Fruit fly (Drosophila melanogaster): Measurements from ENCODE around the gene Mst87F.

Gene Mst87F

dm6 chr3R:13815022-13815440 is 12.8 kb downstream of the Mst87F start (continued):
- TF ChIP-seq CG1602 (GFP tag; optimal IDR thresholded peaks at IDR 0.05) (no peak), CG14860 (GFP tag; IDR thresholded peaks at IDR 0.05; ENCODE audit: partially characterized antibody) (no peak), CG11696 (GFP tag; IDR thresholded peaks at IDR 0.05) (no peak), maf-S (GFP tag; optimal IDR thresholded peaks at IDR 0.05) (no peak), CkIIα-i1 (GFP tag; IDR thresholded peaks at IDR 0.05) (no peak), HLH3B (GFP tag; IDR thresholded peaks at IDR 0.05) (no peak), Neu2 (GFP tag; optimal IDR thresholded peaks at IDR 0.05; ENCODE audit: borderline replicate concordance) (no peak), Hmx (GFP tag; optimal IDR thresholded peaks at IDR 0.05) (no peak), chn (GFP tag; optimal IDR thresholded peaks at IDR 0.05) (no peak), Six4 (GFP tag; optimal IDR thresholded peaks at IDR 0.05) (no peak), Atf-2 (GFP tag; optimal IDR thresholded peaks at IDR 0.05) (no peak), CG4360 (GFP tag; IDR thresholded peaks at IDR 0.05) (no peak), cas (GFP tag; IDR thresholded peaks at IDR 0.05) (no peak), Fer2 (tag; optimal IDR thresholded peaks at IDR 0.05) (no peak), yki (optimal IDR thresholded peaks at IDR 0.05) (peak; percentile 76), CG11695 (GFP tag; IDR thresholded peaks at IDR 0.05) (no peak), CG12155 (GFP tag; optimal IDR thresholded peaks at IDR 0.05) (no peak), CG1832 (GFP tag; optimal IDR thresholded peaks at IDR 0.05) (no peak), dysf (GFP tag; IDR thresholded peaks at IDR 0.05) (no peak), Fer1 (GFP tag; optimal IDR thresholded peaks at IDR 0.05) (no peak), gce (GFP tag; IDR thresholded peaks at IDR 0.05) (peak; percentile 25; the same call in 1 of the 3 replicates), Nf-YA (GFP tag; IDR thresholded peaks at IDR 0.05) (no peak), Usf (GFP tag; optimal IDR thresholded peaks at IDR 0.05) (no peak), CG13287 (GFP tag; IDR thresholded peaks at IDR 0.05; ENCODE audit: partially characterized antibody) (peak; percentile 15; the same call in 1 of the 2 replicates), Xbp1 (GFP tag; optimal IDR thresholded peaks at IDR 0.05) (no peak), Eip74EF (GFP tag; optimal IDR thresholded peaks at IDR 0.05) (peak in 1 of 2 experiments; percentile 33), zfh2 (GFP tag; optimal IDR thresholded peaks at IDR 0.05) (no peak), CG12299 (tag; optimal IDR thresholded peaks at IDR 0.05) (no peak), Camta (GFP tag; optimal IDR thresholded peaks at IDR 0.05) (no peak), Hand (GFP tag; optimal IDR thresholded peaks at IDR 0.05) (no peak), Atf6 (GFP tag; IDR thresholded peaks at IDR 0.05) (0 out of 2 replicates have a peak, but pooled peaks have one; percentile 9), CG17829 (tag; optimal IDR thresholded peaks at IDR 0.05) (no peak), MTF-1 (GFP tag; optimal IDR thresholded peaks at IDR 0.05; ENCODE audit: borderline replicate concordance) (no peak), CG6689 (GFP tag; IDR thresholded peaks at IDR 0.05) (no peak), D (optimal IDR thresholded peaks at IDR 0.05) (no peak), D (GFP tag; optimal IDR thresholded peaks at IDR 0.05) (no peak), nerfin-1 (tag; optimal IDR thresholded peaks at IDR 0.05) (no peak), Chrac-16 (GFP tag; optimal IDR thresholded peaks at IDR 0.05) (no peak), CG32532 (GFP tag; IDR thresholded peaks at IDR 0.05) (peak; percentile 42; the same call in 1 of the 2 replicates), gro (GFP tag; optimal IDR thresholded peaks at IDR 0.05) (peak; percentile 11), CG31365 (tag; optimal IDR thresholded peaks at IDR 0.05) (no peak), CG17361 (GFP tag; IDR thresholded peaks at IDR 0.05) (no peak), CG4328 (GFP tag; optimal IDR thresholded peaks at IDR 0.05) (no peak), ac (GFP tag; optimal IDR thresholded peaks at IDR 0.05) (no peak), CG8924 (tag; optimal IDR thresholded peaks at IDR 0.05) (no peak), br (optimal IDR thresholded peaks at IDR 0.05) (no peak), gt (GFP tag; IDR thresholded peaks at IDR 0.05) (no peak), ftz-f1 (GFP tag; optimal IDR thresholded peaks at IDR 0.05) (peak; percentile 57), CG2875 (GFP tag; optimal IDR thresholded peaks at IDR 0.05) (no peak), HLHmδ (GFP tag; optimal IDR thresholded peaks at IDR 0.05) (peak; percentile 21), CG11504 (tag; optimal IDR thresholded peaks at IDR 0.05) (no peak), TFAM (GFP tag; optimal IDR thresholded peaks at IDR 0.05) (no peak), CG12942 (GFP tag; optimal IDR thresholded peaks at IDR 0.05) (no peak)
